Worm (Caenorhabditis elegans) whole organism, midembryonic: ENCODE data around the gene K01D12.20.

Experiments used
- T22C8.4 ChIP-seq: fragments of 200-800 bp; sonication (Bioruptor generic); IDR thresholded peaks from 2 replicates; pipeline ENCODE4 v1.3.6; 2022; ENCODE audit warnings: missing genetic modification characterization, missing compliant biosample characterization
- cog-1 ChIP-seq: sonication (generic microtip); optimal IDR thresholded peaks from 2 replicates; lab custom pipeline; 2016; ENCODE audit warnings: missing genetic modification characterization, missing compliant biosample characterization

- TF ChIP-seq cog-1 (tag; lab: Kevin White, UChicago), result no peak
- TF ChIP-seq T22C8.4 (GFP tag; lab: Robert Waterston, UW), result no peak
Observed at ce11 chrV:12429039-12429438, 28.4 kb upstream of the K01D12.20 start, which contains the start of gene C54D10.5.
